Fruit fly (Drosophila melanogaster) whole organism, prepupa: Measurements from ENCODE around the gene psd.

Source experiments
- Blimp-1 ChIP-seq: fragments of 200-800 bp; sonication (Bioruptor generic); optimal IDR thresholded peaks from 3 replicates; lab custom pipeline; 2017; ENCODE audit warnings: missing biosample characterization, missing genetic modification characterization, mild to moderate bottlenecking, moderate library complexity, missing genetic modification reagents
- CG10669 ChIP-seq: fragments of 200-800 bp; sonication (Bioruptor generic); optimal IDR thresholded peaks from 3 replicates; lab custom pipeline; 2018; ENCODE audit warnings: missing biosample characterization, mild to moderate bottlenecking, missing genetic modification characterization, moderate library complexity
- CG11294 ChIP-seq: fragments of 200-800 bp; sonication (Bioruptor generic); IDR thresholded peaks from 2 replicates; pipeline ENCODE4 v1.3.6; 2022; ENCODE audit warnings: missing biosample characterization, missing genetic modification characterization
- CG11902 ChIP-seq: fragments of 200-800 bp; sonication (Bioruptor generic); optimal IDR thresholded peaks from 3 replicates; lab custom pipeline; 2016; ENCODE audit warnings: missing biosample characterization, missing genetic modification characterization
- CG16779 ChIP-seq: fragments of 200-800 bp; sonication (Bioruptor generic); optimal IDR thresholded peaks from 3 replicates; lab custom pipeline; 2017; ENCODE audit warnings: missing biosample characterization, mild to moderate bottlenecking, missing genetic modification characterization
- CG3032 ChIP-seq: fragments of 200-800 bp; optimal IDR thresholded peaks from 2 replicates; lab custom pipeline; 2019; ENCODE audit warnings: missing biosample characterization, mild to moderate bottlenecking, missing genetic modification characterization, moderate library complexity
- CG31627 ChIP-seq: fragments of 200-800 bp; sonication (Bioruptor generic); optimal IDR thresholded peaks from 3 replicates; lab custom pipeline; 2016; ENCODE audit warnings: missing biosample characterization, missing genetic modification characterization
- CG32006 ChIP-seq: fragments of 200-800 bp; sonication (Bioruptor generic); optimal IDR thresholded peaks from 3 replicates; lab custom pipeline; 2017; ENCODE audit warnings: missing biosample characterization, mild to moderate bottlenecking, missing genetic modification characterization
- CG34406 ChIP-seq: fragments of 200-800 bp; sonication (Bioruptor generic); optimal IDR thresholded peaks from 3 replicates; lab custom pipeline; 2016; ENCODE audit warnings: missing biosample characterization, missing genetic modification characterization
- CG3919 ChIP-seq: fragments of 200-800 bp; sonication (Bioruptor generic); optimal IDR thresholded peaks from 3 replicates; lab custom pipeline; 2016; ENCODE audit warnings: missing biosample characterization, missing genetic modification characterization
- CG4318 ChIP-seq: fragments of 200-800 bp; sonication (Bioruptor generic); optimal IDR thresholded peaks from 3 replicates; lab custom pipeline; 2017; ENCODE audit warnings: missing biosample characterization, mild to moderate bottlenecking, missing genetic modification characterization
- CG6792 ChIP-seq: fragments of 200-800 bp; sonication (Bioruptor generic); optimal IDR thresholded peaks from 3 replicates; lab custom pipeline; 2016; ENCODE audit warnings: missing biosample characterization, missing genetic modification characterization
- CG6808 ChIP-seq: fragments of 200-800 bp; sonication (Bioruptor generic); optimal IDR thresholded peaks from 3 replicates; lab custom pipeline; 2017; ENCODE audit warnings: missing biosample characterization, missing genetic modification characterization, mild to moderate bottlenecking, moderate library complexity, missing genetic modification reagents
- CG9139 ChIP-seq: fragments of 200-800 bp; sonication (Bioruptor generic); optimal IDR thresholded peaks from 3 replicates; lab custom pipeline; 2017; ENCODE audit warnings: missing biosample characterization, mild to moderate bottlenecking, missing genetic modification characterization
- Eip75B ChIP-seq: fragments of 200-800 bp; sonication (Bioruptor generic); optimal IDR thresholded peaks from 3 replicates; lab custom pipeline; 2016; ENCODE audit warnings: missing biosample characterization, missing genetic modification characterization
- Eip78C ChIP-seq: fragments of 200-800 bp; sonication (Bioruptor generic); peaks from one replicate; lab custom pipeline; 2016; ENCODE audit warnings: missing biosample characterization, missing genetic modification characterization
- Ets96B ChIP-seq: fragments of 200-800 bp; optimal IDR thresholded peaks from 2 replicates; lab custom pipeline; 2019; ENCODE audit warnings: missing biosample characterization, mild to moderate bottlenecking, missing genetic modification characterization, moderate library complexity
- Gug ChIP-seq: fragments of 200-800 bp; sonication (Bioruptor generic); IDR thresholded peaks from 2 replicates; pipeline ENCODE4 v1.3.6; 2022; ENCODE audit warnings: missing biosample characterization, missing genetic modification characterization
- Hr39 ChIP-seq: fragments of 200-800 bp; sonication (Bioruptor generic); optimal IDR thresholded peaks from 2 replicates; lab custom pipeline; 2016; ENCODE audit warnings: missing biosample characterization, missing genetic modification characterization
- Smox ChIP-seq: fragments of 200-800 bp; sonication (Bioruptor generic); optimal IDR thresholded peaks from 3 replicates; lab custom pipeline; 2016; ENCODE audit warnings: missing biosample characterization, missing genetic modification characterization
- Sox102F ChIP-seq: fragments of 200-800 bp; sonication (Bioruptor generic); optimal IDR thresholded peaks from 2 replicates; lab custom pipeline; 2016; ENCODE audit warnings: missing biosample characterization, mild to moderate bottlenecking, missing genetic modification characterization
- Sox14 ChIP-seq: fragments of 200-800 bp; sonication (Bioruptor generic); optimal IDR thresholded peaks from 3 replicates; lab custom pipeline; 2016; ENCODE audit warnings: missing biosample characterization, missing genetic modification characterization
- Sox15 ChIP-seq: fragments of 200-800 bp; sonication (Bioruptor generic); optimal IDR thresholded peaks from 3 replicates; lab custom pipeline; 2016; ENCODE audit warnings: missing biosample characterization, missing genetic modification characterization
- achi ChIP-seq: fragments of 200-800 bp; sonication (Bioruptor generic); optimal IDR thresholded peaks from 3 replicates; lab custom pipeline; 2016; ENCODE audit warnings: missing biosample characterization, missing genetic modification characterization
- acj6 ChIP-seq: fragments of 200-800 bp; sonication (Bioruptor generic); optimal IDR thresholded peaks from 3 replicates; lab custom pipeline; 2016; ENCODE audit warnings: missing biosample characterization, missing genetic modification characterization
- dac ChIP-seq: fragments of 200-800 bp; sonication (Bioruptor generic); optimal IDR thresholded peaks from 2 replicates; lab custom pipeline; 2017; ENCODE audit warnings: missing biosample characterization, mild to moderate bottlenecking, missing genetic modification characterization
- dsx ChIP-seq: fragments of 200-800 bp; optimal IDR thresholded peaks from 3 replicates; lab custom pipeline; 2019; ENCODE audit warnings: missing biosample characterization, mild to moderate bottlenecking, missing genetic modification characterization, moderate library complexity; ENCODE audit not compliant: poor library complexity, severe bottlenecking
- eg ChIP-seq: fragments of 200-800 bp; sonication (Bioruptor generic); IDR thresholded peaks from 3 replicates; pipeline ENCODE4 v1.3.6; 2022; ENCODE audit warnings: missing biosample characterization, missing genetic modification characterization
- fd59A ChIP-seq: fragments of 200-800 bp; sonication (Bioruptor generic); optimal IDR thresholded peaks from 2 replicates; lab custom pipeline; 2017; ENCODE audit warnings: missing biosample characterization, mild to moderate bottlenecking, missing genetic modification characterization, missing genetic modification reagents
- fd85E ChIP-seq: fragments of 200-800 bp; sonication (Bioruptor generic); optimal IDR thresholded peaks from 3 replicates; lab custom pipeline; 2016; ENCODE audit warnings: missing biosample characterization, missing genetic modification characterization
- fkh ChIP-seq: fragments of 200-800 bp; sonication (Bioruptor generic); optimal IDR thresholded peaks from 3 replicates; lab custom pipeline; 2017; ENCODE audit warnings: missing biosample characterization, mild to moderate bottlenecking, missing genetic modification characterization, moderate library complexity
- lz ChIP-seq: fragments of 200-800 bp; sonication (Bioruptor generic); optimal IDR thresholded peaks from 3 replicates; lab custom pipeline; 2016; ENCODE audit warnings: missing biosample characterization, missing genetic modification characterization
- net ChIP-seq: fragments of 200-800 bp; sonication (Bioruptor generic); optimal IDR thresholded peaks from 3 replicates; lab custom pipeline; 2016; ENCODE audit warnings: missing biosample characterization, missing genetic modification characterization
- salr ChIP-seq, 2 experiments: fragments of 200-800 bp; sonication (Bioruptor generic); optimal IDR thresholded peaks; 3 replicates each; lab custom pipeline; 2016 to 2018; ENCODE audit warnings: missing biosample characterization in 2 of 2, missing genetic modification characterization in 2 of 2, mild to moderate bottlenecking in 1 of 2
- spab ChIP-seq: fragments of 200-800 bp; sonication (Bioruptor generic); optimal IDR thresholded peaks from 2 replicates; lab custom pipeline; 2017; ENCODE audit warnings: missing biosample characterization, mild to moderate bottlenecking, missing genetic modification characterization, missing genetic modification reagents
- ss ChIP-seq, 2 experiments: fragments of 200-800 bp; sonication (Bioruptor generic); optimal IDR thresholded peaks; 2 replicates in 1 of 2; 3 replicates in 1 of 2; lab custom pipeline; 2017 to 2018; ENCODE audit warnings: mild to moderate bottlenecking in 2 of 2, missing biosample characterization in 2 of 2, missing genetic modification characterization in 2 of 2, moderate library complexity in 1 of 2
- svp ChIP-seq: fragments of 200-800 bp; sonication (Bioruptor generic); peaks from one replicate; lab custom pipeline; 2016; ENCODE audit warnings: missing biosample characterization, missing genetic modification characterization
- topi ChIP-seq: fragments of 200-800 bp; sonication (Bioruptor generic); optimal IDR thresholded peaks from 3 replicates; lab custom pipeline; 2016; ENCODE audit warnings: missing biosample characterization, missing genetic modification characterization

psd gene

DNA sequence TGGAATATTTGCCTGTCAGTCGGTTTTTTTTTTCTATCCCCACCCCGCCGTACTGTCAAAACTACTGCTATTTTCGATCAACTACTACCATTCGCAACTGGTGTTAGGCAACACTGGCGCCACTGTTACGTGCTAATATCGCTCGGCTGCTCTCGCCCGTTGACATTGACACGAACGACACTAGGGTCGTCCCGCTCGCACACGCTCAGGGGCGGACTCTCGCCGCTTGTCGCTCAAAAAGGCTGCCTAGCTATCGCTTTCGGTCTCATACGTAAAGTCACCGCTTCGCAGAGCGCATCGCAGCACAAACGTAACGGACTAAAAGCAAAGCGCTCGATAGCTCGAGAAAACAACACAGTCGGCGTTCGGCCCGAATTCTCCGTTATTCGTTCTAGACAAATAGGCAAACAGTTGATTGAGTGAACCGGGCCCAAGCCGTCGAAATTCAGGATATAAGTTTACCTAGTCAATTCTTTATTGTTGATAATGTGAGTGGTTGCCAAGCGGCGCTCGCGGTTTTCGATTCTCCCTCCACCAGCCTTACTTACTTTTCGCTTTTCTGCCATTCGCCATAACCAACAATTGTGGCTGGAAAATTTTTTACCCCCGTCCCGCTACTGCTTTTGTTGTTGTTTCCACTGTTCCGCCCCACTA lies 17.7 kb upstream of the psd start (continued):
- TF ChIP-seq CG34406 (GFP tag; lab: Kevin White, UChicago), result no peak
- TF ChIP-seq lz (GFP tag; lab: Kevin White, UChicago), result peak; percentile 45
- TF ChIP-seq CG11294 (GFP tag; lab: Robert Waterston, UW), result no peak
- TF ChIP-seq ss (GFP tag; optimal IDR thresholded peaks at IDR 0.05; lab: Kevin White, UChicago), result peak; percentile 14 to 57

DNA sequence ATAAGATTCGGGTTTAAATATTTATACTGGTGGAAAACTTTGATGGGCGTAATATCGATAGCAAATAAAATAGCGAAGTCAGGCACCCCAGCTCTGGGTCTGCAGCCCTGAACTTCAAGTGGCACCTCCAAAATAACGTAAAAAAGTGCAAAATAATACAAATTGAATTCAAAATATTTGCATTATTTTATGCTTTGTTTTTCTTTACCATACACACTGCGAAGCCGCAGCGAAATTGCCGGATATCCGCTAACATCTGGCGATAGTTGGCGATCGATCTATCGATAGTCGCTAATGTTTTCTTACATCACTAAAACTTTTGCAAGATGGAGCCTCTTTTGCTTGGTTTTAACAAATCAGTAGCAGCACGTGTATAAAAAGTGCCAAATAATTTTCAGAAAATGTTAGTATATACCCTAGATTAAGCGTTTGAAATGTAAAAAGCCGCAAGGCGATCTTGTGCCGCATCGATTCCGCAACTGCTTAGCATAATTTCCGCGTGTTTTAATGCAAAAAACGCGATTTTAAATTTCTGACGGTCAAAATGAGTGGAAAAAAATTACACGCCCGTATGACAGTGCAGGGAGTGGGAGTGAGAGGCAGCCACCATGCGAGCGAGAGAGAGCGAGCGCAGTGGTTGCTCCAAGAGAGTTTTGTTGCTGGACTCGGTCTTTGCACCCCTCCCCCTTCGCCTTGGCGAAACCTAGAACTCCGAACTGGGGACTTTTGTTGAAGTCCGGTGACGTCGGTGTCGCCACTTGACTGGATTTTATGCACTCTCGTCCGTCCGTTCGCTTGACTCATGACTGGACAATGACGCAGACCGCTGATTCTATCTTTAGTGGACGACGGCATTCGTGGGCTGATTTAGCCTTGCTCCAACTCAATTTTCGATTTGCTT lies 16.9 kb upstream of the psd start, which contains the start of gene eIF4A:
Gene eIF4A, plus strand, starts transcription at position 332 of the 901 bp plus-strand sequence.
- peak; percentile 28 for TF ChIP-seq CG6808 (GFP tag; lab: Kevin White, UChicago)
- TF ChIP-seq svp (GFP tag; lab: Kevin White, UChicago), result peak; percentile 43
- peak in 1 of 2 experiments; percentile 12 for TF ChIP-seq ss (GFP tag; optimal IDR thresholded peaks at IDR 0.05; lab: Kevin White, UChicago)
- TF ChIP-seq Gug (GFP tag; lab: Robert Waterston, UW), result no peak
- no peak for TF ChIP-seq spab (GFP tag; lab: Kevin White, UChicago)
- TF ChIP-seq CG6792 (GFP tag; lab: Kevin White, UChicago), result no peak
- TF ChIP-seq topi (GFP tag; lab: Kevin White, UChicago), result peak; percentile 8
- no peak for TF ChIP-seq CG10669 (GFP tag; lab: Kevin White, UChicago)
- no peak for TF ChIP-seq fd85E (GFP tag; lab: Kevin White, UChicago)
- no peak for TF ChIP-seq fd59A (GFP tag; lab: Kevin White, UChicago)
- TF ChIP-seq Sox102F (GFP tag; lab: Kevin White, UChicago), result no peak
- no peak for TF ChIP-seq CG34406 (GFP tag; lab: Kevin White, UChicago)
- no peak for TF ChIP-seq CG32006 (GFP tag; lab: Kevin White, UChicago)
- TF ChIP-seq Sox14, result no peak
- peak; percentile 93 for TF ChIP-seq fkh (GFP tag; lab: Kevin White, UChicago)
- no peak for TF ChIP-seq Sox15 (GFP tag; lab: Kevin White, UChicago)
- no peak for TF ChIP-seq Eip75B (GFP tag; lab: Kevin White, UChicago)
- no peak for TF ChIP-seq Ets96B (tag; lab: Kevin White, UChicago)
- peak in 1 of 2 experiments; percentile 7 for TF ChIP-seq salr (GFP tag; optimal IDR thresholded peaks at IDR 0.05; lab: Kevin White, UChicago)
- TF ChIP-seq Smox (GFP tag; lab: Kevin White, UChicago), result no peak
- TF ChIP-seq net (GFP tag; lab: Kevin White, UChicago), result no peak
- peak; percentile 15 for TF ChIP-seq CG3919
- no peak for TF ChIP-seq Blimp-1 (GFP tag; lab: Kevin White, UChicago)
- no peak for TF ChIP-seq CG4318
- peak; percentile 0 for TF ChIP-seq CG31627
- no peak for TF ChIP-seq CG11294 (GFP tag; lab: Robert Waterston, UW)
- peak; percentile 1 for TF ChIP-seq lz (GFP tag; lab: Kevin White, UChicago)
- TF ChIP-seq CG11902 (GFP tag; lab: Kevin White, UChicago), result no peak
- no peak for TF ChIP-seq CG9139 (GFP tag; lab: Kevin White, UChicago)
- no peak for TF ChIP-seq acj6 (GFP tag; lab: Kevin White, UChicago)
- peak; percentile 49 for TF ChIP-seq CG16779 (tag; lab: Kevin White, UChicago)
- peak; percentile 35 for TF ChIP-seq achi
- TF ChIP-seq dsx, result no peak
- TF ChIP-seq eg (GFP tag; lab: Robert Waterston, UW), result no peak
- TF ChIP-seq Hr39 (GFP tag; lab: Kevin White, UChicago), result no peak
- TF ChIP-seq Eip78C (GFP tag; lab: Kevin White, UChicago), result peak; percentile 64
- TF ChIP-seq CG3032 (tag; lab: Kevin White, UChicago), result peak; percentile 24
- TF ChIP-seq dac (GFP tag; lab: Kevin White, UChicago), result no peak
